Worm (Caenorhabditis elegans) whole organism, late embryonic: ENCODE measurements around the gene jmjd-5.

ENCODE experiments used
- nhr-11 ChIP-seq: fragments of 150-350 bp; optimal IDR thresholded peaks from 2 replicates; lab custom pipeline; 2014; ENCODE audit warnings: missing biosample characterization, missing genetic modification characterization
- pha-4 ChIP-seq: fragments of 150-350 bp; optimal IDR thresholded peaks from 2 replicates; lab custom pipeline; 2018; ENCODE audit warnings: missing biosample characterization, missing genetic modification reagents, missing genetic modification characterization
- pqm-1 ChIP-seq: sonication (generic microtip); optimal IDR thresholded peaks from 2 replicates; lab custom pipeline; 2016; ENCODE audit warnings: missing genetic modification characterization, missing compliant biosample characterization
- rnt-1 ChIP-seq: sonication (generic microtip); optimal IDR thresholded peaks from 2 replicates; lab custom pipeline; 2016; ENCODE audit warnings: missing genetic modification characterization, missing compliant biosample characterization
- tbx-2 ChIP-seq: sonication (generic microtip); optimal IDR thresholded peaks from 2 replicates; lab custom pipeline; 2016; ENCODE audit warnings: missing genetic modification characterization, missing compliant biosample characterization
- unc-3 ChIP-seq, 2 experiments: fragments of 200-800 bp in 1 of 2; sonication (Bioruptor generic) in 1 of 2; sonication (generic microtip) in 1 of 2; conservative IDR thresholded peaks in 1 of 2; optimal IDR thresholded peaks in 1 of 2; 2 replicates each; pipeline versions ENCODE4 v1.3.6 to Lab custom; 2016 to 2022; ENCODE audit warnings: missing compliant biosample characterization in 2 of 2, missing genetic modification characterization in 2 of 2, missing genetic modification reagents in 1 of 2
- unc-86 ChIP-seq: sonication (generic microtip); optimal IDR thresholded peaks from 2 replicates; lab custom pipeline; 2016; ENCODE audit warnings: missing genetic modification characterization, missing compliant biosample characterization

DNA sequence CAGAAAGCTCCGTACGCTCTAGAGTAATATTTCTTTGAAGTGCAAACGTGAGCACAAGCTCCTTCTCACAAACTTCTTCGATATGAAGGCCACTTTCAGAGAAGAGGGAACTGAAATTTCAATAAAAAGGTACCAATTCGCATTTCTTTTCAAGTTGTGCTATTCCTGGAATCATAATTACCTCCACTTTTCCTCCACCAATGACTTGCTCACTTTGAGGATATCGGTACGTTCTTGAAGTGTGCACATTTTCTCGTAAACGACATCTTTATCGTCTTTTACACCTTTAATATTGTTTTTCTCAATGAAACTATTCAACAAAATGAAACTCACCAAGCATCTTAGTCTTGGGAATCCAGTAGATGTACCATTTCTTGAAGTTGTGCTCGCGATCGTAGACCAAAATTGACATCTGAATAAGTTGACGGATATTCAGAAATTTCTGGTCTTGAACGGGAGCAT, 8.0 kb upstream of the jmjd-5 start, which contains the start of gene scb-1:
- TF ChIP-seq rnt-1 (tag; lab: Kevin White, UChicago), result no peak
- TF ChIP-seq pqm-1, result no peak
- TF ChIP-seq tbx-2, result no peak
- no peak for TF ChIP-seq unc-86 (tag; lab: Kevin White, UChicago)
- no peak for TF ChIP-seq pha-4 (tag; lab: Kevin White, UChicago)
- TF ChIP-seq nhr-11 (tag; lab: Kevin White, UChicago), result no peak
- TF ChIP-seq unc-3 (GFP tag; conservative IDR thresholded peaks at IDR 0.05; lab: Robert Waterston, UW), result no peak
- no peak for TF ChIP-seq unc-3 (tag; optimal IDR thresholded peaks at IDR 0.05; lab: Kevin White, UChicago)
